Worm (Caenorhabditis elegans): Measurements from ENCODE around the gene tald-1.

The tald-1 gene

DNA sequence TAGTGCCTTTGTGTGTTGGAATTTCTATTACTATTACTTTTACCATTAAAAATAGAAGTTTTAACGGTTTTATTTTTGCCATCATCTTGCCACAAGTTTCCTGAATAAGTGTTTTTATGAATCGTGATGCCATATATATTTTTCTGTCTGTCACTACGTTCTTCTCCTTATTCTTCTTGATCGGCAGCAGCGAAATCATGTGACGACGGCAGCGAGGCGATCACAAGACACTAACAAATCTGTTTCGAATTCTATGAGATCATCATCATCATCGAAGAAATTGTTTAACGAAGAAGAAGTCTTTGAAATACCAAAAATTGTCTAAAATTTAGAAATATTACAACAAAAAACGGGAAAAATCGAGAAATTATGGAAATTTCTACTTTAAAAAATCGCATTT is 16.0 kb downstream of the tald-1 start (continued):
- TF ChIP-seq D1046.2 (GFP tag; IDR thresholded peaks at IDR 0.05) (no peak), snpc-4 (tag; optimal IDR thresholded peaks at IDR 0.05) (no peak), unc-62 (GFP tag; optimal IDR thresholded peaks at IDR 0.05 in 1 of 2) (no peak), unc-62 (tag; optimal IDR thresholded peaks at IDR 0.05) (no peak), zip-11 (GFP tag; IDR thresholded peaks at IDR 0.05) (no peak), Y5F2A.4 (GFP tag; optimal IDR thresholded peaks at IDR 0.05) (no peak), nhr-237 (tag; optimal IDR thresholded peaks at IDR 0.05) (no peak), lin-38 (GFP tag; IDR thresholded peaks at IDR 0.05) (no peak), nhr-111 (GFP tag; optimal IDR thresholded peaks at IDR 0.05) (no peak), F26F4.8 (GFP tag; conservative IDR thresholded peaks at IDR 0.05) (no peak), aha-1 (tag) (peak; percentile 32), lin-15B (tag; optimal IDR thresholded peaks at IDR 0.05) (no peak), lim-7 (GFP tag; IDR thresholded peaks at IDR 0.05) (no peak), nhr-25 (tag; optimal IDR thresholded peaks at IDR 0.05; ENCODE audit: borderline replicate concordance, insufficient read depth) (peak; percentile 4), nhr-41 (GFP tag; IDR thresholded peaks at IDR 0.05) (no peak), fos-1 (tag; optimal IDR thresholded peaks at IDR 0.05) (no peak), fkh-10 (GFP tag; optimal IDR thresholded peaks at IDR 0.05) (no peak), F49E8.2 (tag; optimal IDR thresholded peaks at IDR 0.05; ENCODE audit: borderline replicate concordance) (no peak), ztf-7 (tag; optimal IDR thresholded peaks at IDR 0.05) (no peak), nhr-6 (tag; optimal IDR thresholded peaks at IDR 0.05) (no peak), pqm-1 (tag; optimal IDR thresholded peaks at IDR 0.05) (no peak), vab-7 (GFP tag; IDR thresholded peaks at IDR 0.05) (no peak), lsy-2 (tag; optimal IDR thresholded peaks at IDR 0.05) (peak in 1 of 2 experiments; percentile 52), zag-1 (tag; optimal IDR thresholded peaks at IDR 0.05) (no peak), dve-1 (tag; optimal IDR thresholded peaks at IDR 0.05; ENCODE audit: insufficient read depth) (peak; percentile 66), hlh-11 (tag; optimal IDR thresholded peaks at IDR 0.05) (peak; percentile 67), ama-1 (optimal IDR thresholded peaks at IDR 0.05) (no peak), madf-5 (GFP tag; IDR thresholded peaks at IDR 0.05) (no peak), snpc-1.2 (GFP tag; IDR thresholded peaks at IDR 0.05) (no peak), tra-1 (GFP tag; IDR thresholded peaks at IDR 0.05) (no peak), mdt-29 (GFP tag; IDR thresholded peaks at IDR 0.05) (no peak), lin-1 (GFP tag; IDR thresholded peaks at IDR 0.05) (no peak), Y105C5A.15 (GFP tag; IDR thresholded peaks at IDR 0.05) (no peak), nhr-77 (tag; optimal IDR thresholded peaks at IDR 0.05) (no peak), tag-97 (GFP tag; IDR thresholded peaks at IDR 0.05) (no peak), nhr-10 (tag; optimal IDR thresholded peaks at IDR 0.05) (no peak), lin-39 (tag; optimal IDR thresholded peaks at IDR 0.05) (no peak), ceh-32 (tag; optimal IDR thresholded peaks at IDR 0.05; ENCODE audit: poor library complexity) (no peak), dmd-6 (GFP tag; IDR thresholded peaks at IDR 0.05) (no peak), aly-2 (tag; optimal IDR thresholded peaks at IDR 0.05) (no peak), nhr-42 (GFP tag; IDR thresholded peaks at IDR 0.05) (no peak), sdz-12 (GFP tag; optimal IDR thresholded peaks at IDR 0.05) (no peak), cey-2 (tag; optimal IDR thresholded peaks at IDR 0.05; ENCODE audit: borderline replicate concordance, insufficient read depth) (no peak), daf-16 (GFP tag; optimal IDR thresholded peaks at IDR 0.05) (no peak), daf-16 (tag; optimal IDR thresholded peaks at IDR 0.05) (no peak), zfp-2 (tag; optimal IDR thresholded peaks at IDR 0.05) (no peak), gei-8 (GFP tag; optimal IDR thresholded peaks at IDR 0.05) (no peak), ZK546.5 (tag; optimal IDR thresholded peaks at IDR 0.05) (no peak), Y75B8A.6 (GFP tag; IDR thresholded peaks at IDR 0.05) (no peak), jun-1 (tag; optimal IDR thresholded peaks at IDR 0.05) (no peak), ceh-20 (GFP tag; IDR thresholded peaks at IDR 0.05) (no peak), php-3 (GFP tag; IDR thresholded peaks at IDR 0.05) (no peak), duxl-1 (tag; optimal IDR thresholded peaks at IDR 0.05; ENCODE audit: poor library complexity) (no peak)
